Fruit fly (Drosophila melanogaster) whole organism, pupa: ENCODE measurements around the gene CG32579.

Experiments
- CG10348 ChIP-seq: fragments of 200-800 bp; sonication (Bioruptor generic); IDR thresholded peaks from 2 replicates; pipeline ENCODE4 v1.3.6; 2022; ENCODE audit warnings: missing biosample characterization, missing genetic modification characterization
- CG12605 ChIP-seq: fragments of 200-800 bp; sonication (Bioruptor generic); IDR thresholded peaks from 2 replicates; pipeline ENCODE4 v1.3.6; 2022; ENCODE audit warnings: missing biosample characterization, missing genetic modification characterization
- CG13204 ChIP-seq: fragments of 200-800 bp; sonication (Bioruptor generic); optimal IDR thresholded peaks from 2 replicates; lab custom pipeline; 2018; ENCODE audit warnings: missing biosample characterization, mild to moderate bottlenecking, missing genetic modification characterization, moderate library complexity
- CG14655 ChIP-seq: fragments of 200-800 bp; sonication (Bioruptor generic); optimal IDR thresholded peaks from 3 replicates; lab custom pipeline; 2017; ENCODE audit warnings: mild to moderate bottlenecking, missing biosample characterization, missing genetic modification reagents, missing genetic modification characterization
- CG15710 ChIP-seq: fragments of 200-800 bp; sonication (Bioruptor generic); optimal IDR thresholded peaks from 2 replicates; lab custom pipeline; 2018; ENCODE audit warnings: missing biosample characterization, mild to moderate bottlenecking, missing genetic modification characterization, moderate library complexity
- CG17806 ChIP-seq: fragments of 200-800 bp; sonication (Bioruptor generic); optimal IDR thresholded peaks from 2 replicates; lab custom pipeline; 2018; ENCODE audit warnings: missing biosample characterization, mild to moderate bottlenecking, missing genetic modification characterization, moderate library complexity
- CG32121 ChIP-seq: fragments of 200-800 bp; sonication (Bioruptor generic); IDR thresholded peaks from 2 replicates; pipeline ENCODE4 v1.3.6; 2022; ENCODE audit warnings: missing biosample characterization, missing genetic modification characterization
- CG34367 ChIP-seq: fragments of 200-800 bp; sonication (Bioruptor generic); optimal IDR thresholded peaks from 2 replicates; lab custom pipeline; 2018; ENCODE audit warnings: missing biosample characterization, mild to moderate bottlenecking, missing genetic modification characterization
- CG4496 ChIP-seq: fragments of 200-800 bp; sonication (Bioruptor generic); IDR thresholded peaks from 3 replicates; pipeline ENCODE4 v1.3.6; 2022; ENCODE audit warnings: missing biosample characterization, missing genetic modification characterization
- CG8159 ChIP-seq: fragments of 200-800 bp; sonication (Bioruptor generic); optimal IDR thresholded peaks from 3 replicates; lab custom pipeline; 2018; ENCODE audit warnings: missing biosample characterization, mild to moderate bottlenecking, missing genetic modification characterization, moderate library complexity
- CG8301 ChIP-seq: fragments of 200-800 bp; sonication (Bioruptor generic); optimal IDR thresholded peaks from 2 replicates; lab custom pipeline; 2018; ENCODE audit warnings: missing biosample characterization, mild to moderate bottlenecking, missing genetic modification characterization
- CG9948 ChIP-seq: fragments of 200-800 bp; sonication (Bioruptor generic); optimal IDR thresholded peaks from 2 replicates; lab custom pipeline; 2018; ENCODE audit warnings: missing biosample characterization, mild to moderate bottlenecking, missing genetic modification characterization, moderate library complexity
- D1 ChIP-seq: fragments of 200-800 bp; sonication (Bioruptor generic); optimal IDR thresholded peaks from 2 replicates; lab custom pipeline; 2018; ENCODE audit warnings: missing biosample characterization, mild to moderate bottlenecking, missing genetic modification characterization, moderate library complexity
- EcR ChIP-seq: fragments of 200-800 bp; sonication (Bioruptor generic); optimal IDR thresholded peaks from 3 replicates; lab custom pipeline; 2019; ENCODE audit warnings: missing biosample characterization, missing genetic modification characterization, mild to moderate bottlenecking, moderate library complexity, missing genetic modification reagents
- Ets98B ChIP-seq: fragments of 200-800 bp; sonication (Bioruptor generic); IDR thresholded peaks from 2 replicates; pipeline ENCODE4 v1.3.6; 2022; ENCODE audit warnings: missing biosample characterization, missing genetic modification characterization
- Pif1A ChIP-seq: fragments of 200-800 bp; sonication (Bioruptor generic); optimal IDR thresholded peaks from 3 replicates; lab custom pipeline; 2016; ENCODE audit warnings: missing biosample characterization, missing genetic modification characterization
- Pif1B ChIP-seq: fragments of 200-800 bp; sonication (Bioruptor generic); optimal IDR thresholded peaks from 3 replicates; lab custom pipeline; 2016; ENCODE audit warnings: missing biosample characterization, missing genetic modification characterization
- Snoo ChIP-seq: fragments of 200-800 bp; sonication (Bioruptor generic); optimal IDR thresholded peaks from 3 replicates; lab custom pipeline; 2017; ENCODE audit warnings: missing biosample characterization, mild to moderate bottlenecking, missing genetic modification characterization, inconsistent platforms
- fd96Ca ChIP-seq: fragments of 200-800 bp; sonication (Bioruptor generic); IDR thresholded peaks from 3 replicates; pipeline ENCODE4 v1.3.6; 2022; ENCODE audit warnings: missing biosample characterization, missing genetic modification characterization
- gl ChIP-seq: fragments of 200-800 bp; sonication (Bioruptor generic); optimal IDR thresholded peaks from 2 replicates; lab custom pipeline; 2018; ENCODE audit warnings: missing biosample characterization, mild to moderate bottlenecking, missing genetic modification characterization
- rn ChIP-seq: fragments of 200-800 bp; sonication (Bioruptor generic); IDR thresholded peaks from 2 replicates; pipeline ENCODE4 v1.3.6; 2022; ENCODE audit warnings: missing biosample characterization, missing genetic modification characterization

The CG32579 gene

DNA sequence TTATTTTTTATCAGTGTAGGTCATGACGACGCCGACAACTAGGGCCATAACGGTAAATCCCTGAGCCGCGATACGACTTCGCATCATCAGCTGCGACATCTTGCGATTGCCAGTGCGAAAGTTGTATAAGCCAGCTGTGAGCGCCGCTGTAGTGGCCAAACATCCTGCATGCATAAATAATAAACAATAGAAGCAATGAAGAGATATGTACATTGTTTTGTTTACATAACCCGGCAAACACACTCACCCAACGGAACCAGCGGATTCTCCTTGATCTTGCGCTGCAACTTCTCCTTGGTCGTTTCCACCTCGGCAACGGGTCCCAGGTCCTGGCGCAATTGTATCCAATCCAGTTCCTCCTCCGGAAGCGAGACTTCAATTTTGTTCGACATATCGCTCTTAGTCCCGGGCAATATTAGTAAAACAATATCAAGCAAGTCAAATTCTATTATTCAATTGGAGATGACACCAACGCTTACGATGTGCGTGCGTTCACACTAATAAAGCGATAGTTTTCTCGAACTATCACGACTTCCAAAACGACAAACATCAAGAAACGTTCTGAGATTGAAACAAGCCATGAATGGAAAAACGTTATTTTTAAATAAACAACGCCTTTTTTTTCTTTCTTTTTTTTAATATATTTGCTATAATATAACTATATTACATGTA, 8.6 kb downstream of the CG32579 start:
- TF ChIP-seq CG15710 (tag; lab: Kevin White, UChicago) (no peak), fd96Ca (no peak), gl (tag; lab: Kevin White, UChicago) (no peak), rn (no peak), CG8159 (tag; lab: Kevin White, UChicago) (no peak)

DNA sequence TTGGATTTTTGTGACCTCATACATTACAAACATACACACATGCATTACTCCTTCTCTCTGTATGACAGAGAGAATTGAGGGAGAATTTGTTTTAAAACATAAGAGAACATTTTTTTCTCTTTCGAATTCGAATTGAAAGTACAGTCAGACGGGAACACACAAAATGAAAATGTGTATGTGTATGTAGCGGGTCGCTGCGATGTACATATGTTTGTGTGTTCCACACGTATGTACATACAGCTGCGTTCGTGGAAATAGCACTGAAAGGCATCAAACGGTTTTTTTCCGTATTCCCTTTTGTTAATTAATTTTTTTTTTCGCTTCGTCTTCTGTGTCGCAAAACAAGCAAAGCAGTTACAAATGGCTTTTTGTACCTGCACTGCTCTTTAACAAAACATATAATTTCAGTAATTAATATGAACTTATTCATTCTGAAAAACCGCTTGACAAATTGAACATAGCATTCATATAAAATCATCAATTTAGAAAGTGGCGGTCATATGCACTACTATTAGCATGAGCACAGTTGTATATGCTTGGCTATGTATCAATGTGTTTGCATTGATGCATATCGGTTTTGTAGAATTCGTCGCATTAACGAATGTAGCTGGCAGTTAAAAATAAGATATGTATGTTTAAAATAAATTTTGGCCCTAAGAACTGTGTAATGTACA, 9.7 kb downstream of the CG32579 start:
- TF ChIP-seq CG32121 (GFP tag; lab: Robert Waterston, UW), result peak; percentile 96
- peak; percentile 99 for TF ChIP-seq CG14655 (GFP tag; lab: Kevin White, UChicago)
- TF ChIP-seq CG8159 (tag; lab: Kevin White, UChicago), result peak; percentile 98
- TF ChIP-seq Pif1A (GFP tag; lab: Kevin White, UChicago), result peak; percentile 97
- TF ChIP-seq CG4496 (GFP tag; lab: Robert Waterston, UW), result peak; percentile 94
- peak; percentile 97 for TF ChIP-seq CG9948 (tag; lab: Kevin White, UChicago)
- TF ChIP-seq Pif1B (GFP tag; lab: Kevin White, UChicago), result peak; percentile 95
- peak; percentile 95 for TF ChIP-seq D1 (tag; lab: Kevin White, UChicago)
- peak; percentile 95 for TF ChIP-seq CG17806 (tag; lab: Kevin White, UChicago)
- peak; percentile 90 for TF ChIP-seq CG12605 (GFP tag; lab: Robert Waterston, UW)
- TF ChIP-seq EcR (GFP tag; lab: Kevin White, UChicago), result peak; percentile 6
- TF ChIP-seq CG10348 (GFP tag; lab: Robert Waterston, UW), result peak; percentile 79
- TF ChIP-seq CG8301 (tag; lab: Kevin White, UChicago), result peak; percentile 98
- peak; percentile 97 for TF ChIP-seq CG34367
- peak; percentile 94 for TF ChIP-seq gl (tag; lab: Kevin White, UChicago)
- TF ChIP-seq Snoo (tag; lab: Kevin White, UChicago), result peak; percentile 96
- TF ChIP-seq CG15710 (tag; lab: Kevin White, UChicago), result peak; percentile 97
- TF ChIP-seq fd96Ca, result peak; percentile 96
- peak; percentile 86 for TF ChIP-seq rn
- peak; percentile 93 for TF ChIP-seq CG13204 (GFP tag; lab: Kevin White, UChicago)
- peak; percentile 89 for TF ChIP-seq Ets98B (GFP tag; lab: Robert Waterston, UW)

DNA sequence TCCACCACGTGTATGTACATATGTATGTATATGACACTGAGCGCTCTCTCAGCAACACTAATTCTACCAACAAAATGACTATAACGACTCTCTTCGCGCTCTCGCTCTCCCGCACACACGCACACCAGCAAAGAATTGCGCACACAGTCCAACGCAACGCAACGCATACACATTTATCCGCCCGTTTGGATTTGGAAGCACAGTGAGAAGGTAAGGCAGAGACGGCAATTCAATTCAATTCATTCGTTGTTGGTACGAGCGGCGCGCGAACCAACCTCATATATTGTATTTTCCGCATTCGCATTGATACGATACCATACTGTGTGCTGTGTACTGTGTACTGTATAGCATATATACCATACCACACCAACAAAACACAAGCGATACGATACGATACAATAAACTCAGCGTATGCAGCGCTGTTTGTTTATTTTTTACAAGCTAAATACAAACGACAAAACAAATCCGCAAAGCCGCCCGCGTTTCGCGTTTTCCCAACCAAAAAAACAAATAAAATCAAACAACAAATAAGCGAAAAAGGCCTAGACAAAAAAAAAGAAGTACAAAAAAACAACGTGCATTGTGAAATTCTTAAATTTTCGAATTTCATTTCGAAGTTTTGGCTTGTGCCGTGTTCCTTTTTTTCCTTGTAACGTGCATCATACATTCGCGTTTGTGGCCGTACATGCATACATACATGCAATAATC, 10.5 kb downstream of the CG32579 start, which contains the start of the genes CG9921 and Dsp1:
Gene CG9921 (minus strand): TSS at position 167 of the 708 bp plus-strand sequence.
Gene Dsp1 (plus strand): TSS at position 179 of the 708 bp plus-strand sequence.
- TF ChIP-seq CG10348 (GFP tag; lab: Robert Waterston, UW), result no peak
- no peak for TF ChIP-seq Pif1A (GFP tag; lab: Kevin White, UChicago)
- no peak for TF ChIP-seq CG17806 (tag; lab: Kevin White, UChicago)
- peak; percentile 9 for TF ChIP-seq EcR (GFP tag; lab: Kevin White, UChicago)
- TF ChIP-seq CG32121 (GFP tag; lab: Robert Waterston, UW), result no peak
- peak; percentile 35; the same call in 1 of the 2 replicates for TF ChIP-seq Ets98B (GFP tag; lab: Robert Waterston, UW)
- TF ChIP-seq CG13204 (GFP tag; lab: Kevin White, UChicago), result no peak
- no peak for TF ChIP-seq CG15710 (tag; lab: Kevin White, UChicago)
- peak; percentile 54; the same call in 1 of the 3 replicates for TF ChIP-seq fd96Ca
- TF ChIP-seq rn, result no peak
- TF ChIP-seq Snoo (tag; lab: Kevin White, UChicago), result no peak
- TF ChIP-seq CG9948 (tag; lab: Kevin White, UChicago), result no peak
- TF ChIP-seq CG4496 (GFP tag; lab: Robert Waterston, UW), result peak; percentile 29; the same call in 1 of the 3 replicates
- TF ChIP-seq CG12605 (GFP tag; lab: Robert Waterston, UW), result 0 out of 2 replicates have a peak, but pooled peaks have one; percentile 30
- TF ChIP-seq CG8301 (tag; lab: Kevin White, UChicago), result no peak
- peak; percentile 3 for TF ChIP-seq CG14655 (GFP tag; lab: Kevin White, UChicago)
- TF ChIP-seq CG8159 (tag; lab: Kevin White, UChicago), result no peak
- no peak for TF ChIP-seq CG34367

DNA sequence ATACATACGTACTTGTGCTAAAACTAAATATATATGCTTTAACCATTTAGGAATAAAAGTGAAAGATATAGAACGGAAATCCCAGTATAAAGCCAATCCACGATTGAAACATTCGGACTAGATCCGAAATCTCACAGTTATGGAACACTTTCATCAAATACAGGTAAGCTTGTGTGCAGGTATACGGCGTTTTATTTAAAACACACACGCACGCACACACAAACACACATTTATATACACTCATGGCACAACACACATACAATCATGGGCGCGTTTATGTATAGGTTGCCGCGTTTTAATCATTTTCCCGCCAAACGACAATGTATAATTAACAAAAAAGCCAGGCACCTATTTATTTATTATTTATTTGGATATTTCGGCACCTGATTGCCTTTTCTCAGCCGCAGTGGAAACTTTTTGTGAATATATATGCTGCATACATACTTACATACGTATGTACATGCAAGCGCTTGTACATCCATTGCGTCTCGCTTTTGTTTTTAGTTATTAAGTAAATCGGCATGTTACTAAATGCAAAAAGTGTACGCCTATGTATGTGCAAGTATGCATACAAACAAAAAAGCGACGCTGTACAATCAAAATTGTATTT, 11.3 kb downstream of the CG32579 start:
- TF ChIP-seq D1 (tag; lab: Kevin White, UChicago), result no peak
- TF ChIP-seq Pif1A (GFP tag; lab: Kevin White, UChicago), result no peak
- TF ChIP-seq CG34367, result no peak
- no peak for TF ChIP-seq CG8159 (tag; lab: Kevin White, UChicago)

DNA sequence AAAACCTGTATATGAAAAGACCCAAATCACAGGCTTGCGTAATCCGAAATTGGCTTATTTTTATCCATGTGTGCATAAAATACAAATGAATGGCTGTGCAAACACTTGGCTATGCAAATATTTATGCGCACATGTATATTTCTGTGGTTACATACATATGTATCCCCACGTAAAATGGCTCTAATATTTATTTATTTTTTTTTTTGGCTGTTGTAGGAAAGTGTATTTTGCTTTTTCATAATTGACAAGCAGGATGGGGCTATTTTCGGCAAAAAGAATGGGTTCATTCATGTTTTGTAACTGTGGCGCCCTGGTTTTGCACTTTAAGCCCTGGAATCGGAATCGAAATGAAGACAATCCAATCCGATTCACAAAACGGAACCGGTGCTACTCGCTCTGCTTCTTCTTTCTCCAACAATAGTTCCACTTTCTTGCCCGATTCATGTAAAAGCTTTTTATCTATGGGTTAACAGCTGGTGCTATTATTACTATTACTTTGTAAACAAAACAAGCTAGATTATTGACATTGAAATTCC, 12.1 kb downstream of the CG32579 start:
- TF ChIP-seq Snoo (tag; lab: Kevin White, UChicago) (peak; percentile 67), CG10348 (GFP tag; lab: Robert Waterston, UW) (no peak), CG13204 (GFP tag; lab: Kevin White, UChicago) (no peak), rn (peak; percentile 61), CG8159 (tag; lab: Kevin White, UChicago) (peak; percentile 57), fd96Ca (peak; percentile 86), CG14655 (GFP tag; lab: Kevin White, UChicago) (no peak), CG4496 (GFP tag; lab: Robert Waterston, UW) (peak; percentile 93), gl (tag; lab: Kevin White, UChicago) (no peak), D1 (tag; lab: Kevin White, UChicago) (no peak), CG32121 (GFP tag; lab: Robert Waterston, UW) (peak; percentile 90), CG34367 (peak; percentile 46), CG17806 (tag; lab: Kevin White, UChicago) (peak; percentile 62), CG9948 (tag; lab: Kevin White, UChicago) (peak; percentile 33), CG15710 (tag; lab: Kevin White, UChicago) (peak; percentile 55), Ets98B (GFP tag; lab: Robert Waterston, UW) (peak; percentile 87), CG12605 (GFP tag; lab: Robert Waterston, UW) (peak; percentile 64; the same call in 1 of the 2 replicates), Pif1A (GFP tag; lab: Kevin White, UChicago) (peak; percentile 80), EcR (GFP tag; lab: Kevin White, UChicago) (no peak), Pif1B (GFP tag; lab: Kevin White, UChicago) (peak; percentile 77), CG8301 (tag; lab: Kevin White, UChicago) (peak; percentile 49)
- TF ChIP-seq, all 21 proteins: peak for 15
